Fruit fly (Drosophila melanogaster): ENCODE results near the gene GlyRS.

The GlyRS gene

DNA sequence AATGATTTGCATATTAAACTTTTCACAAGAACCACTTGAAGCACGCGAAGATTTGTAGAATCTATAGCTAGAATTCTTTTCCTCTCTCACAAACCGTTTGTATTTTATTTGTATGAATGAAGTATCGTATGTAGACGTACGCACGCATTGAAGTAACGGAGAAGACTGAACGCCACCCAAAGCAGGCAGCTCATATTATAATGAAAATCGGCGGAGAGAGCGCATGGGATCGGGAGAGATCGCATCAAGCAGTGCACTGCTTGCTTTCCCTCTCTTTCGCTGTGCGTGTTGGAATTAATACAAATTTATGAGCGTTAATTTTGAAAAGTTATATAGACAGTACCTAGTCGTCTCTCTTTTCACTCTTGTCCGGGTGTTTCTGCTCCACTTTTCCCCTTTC, 15.7 kb upstream of the GlyRS start (continued):
- no peak for TF ChIP-seq Mio (GFP tag; optimal IDR thresholded peaks at IDR 0.05)
- TF ChIP-seq Hr83 (GFP tag; optimal IDR thresholded peaks at IDR 0.05; ENCODE audit: poor library complexity, severe bottlenecking) = no peak
- TF ChIP-seq OdsH (GFP tag; optimal IDR thresholded peaks at IDR 0.05) = no peak

DNA sequence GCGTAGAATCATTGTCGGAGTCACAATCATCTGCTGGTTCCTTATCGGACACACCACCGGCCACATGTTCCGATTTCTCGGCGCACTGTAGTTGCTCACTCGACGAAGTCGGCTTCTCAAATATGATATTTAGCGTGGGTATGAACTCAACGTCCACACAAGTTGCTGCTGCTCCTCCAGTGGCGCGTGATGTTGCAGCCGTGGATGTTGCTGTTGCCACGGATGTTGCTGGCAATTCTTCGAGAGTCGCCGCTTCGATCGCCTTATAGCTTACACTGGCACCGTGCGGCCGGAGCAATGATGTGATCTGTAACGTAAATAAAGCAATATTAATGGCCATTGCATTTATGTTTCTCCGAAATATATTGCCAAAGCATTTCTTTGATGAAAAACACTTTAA, 10.7 kb upstream of the GlyRS start:
- TF ChIP-seq h (GFP tag; optimal IDR thresholded peaks at IDR 0.05) (no peak), Rel (GFP tag; optimal IDR thresholded peaks at IDR 0.05) (no peak), Rel (tag; optimal IDR thresholded peaks at IDR 0.05) (no peak), Sp1 (GFP tag; optimal IDR thresholded peaks at IDR 0.05) (no peak), OdsH (GFP tag; optimal IDR thresholded peaks at IDR 0.05) (no peak), pan (optimal IDR thresholded peaks at IDR 0.05) (no peak), CG32264 (GFP tag; optimal IDR thresholded peaks at IDR 0.05) (no peak), foxo (GFP tag; optimal IDR thresholded peaks at IDR 0.05) (no peak), HLH106 (tag; optimal IDR thresholded peaks at IDR 0.05) (no peak), lola (GFP tag; optimal IDR thresholded peaks at IDR 0.05) (no peak), Hnf4 (GFP tag; optimal IDR thresholded peaks at IDR 0.05) (no peak), usp (GFP tag; optimal IDR thresholded peaks at IDR 0.05) (no peak), brk (GFP tag; optimal IDR thresholded peaks at IDR 0.05) (no peak), Vsx2 (GFP tag; optimal IDR thresholded peaks at IDR 0.05; ENCODE audit: partially characterized antibody) (no peak), GATAd (GFP tag; optimal IDR thresholded peaks at IDR 0.05) (no peak), Hr78 (GFP tag; optimal IDR thresholded peaks at IDR 0.05) (no peak), sv (GFP tag; optimal IDR thresholded peaks at IDR 0.05) (no peak)

dm6 chr3L:15088285-15088684, 6.7 kb upstream of the GlyRS start:
- TF ChIP-seq Vsx2 (GFP tag; optimal IDR thresholded peaks at IDR 0.05; ENCODE audit: partially characterized antibody) (no peak), Hr83 (GFP tag; optimal IDR thresholded peaks at IDR 0.05; ENCODE audit: poor library complexity, severe bottlenecking) (no peak), Rel (GFP tag; optimal IDR thresholded peaks at IDR 0.05) (no peak), Rel (tag; optimal IDR thresholded peaks at IDR 0.05) (no peak), psq (GFP tag; optimal IDR thresholded peaks at IDR 0.05) (no peak), sage (GFP tag; optimal IDR thresholded peaks at IDR 0.05) (no peak), Abd-B (GFP tag; optimal IDR thresholded peaks at IDR 0.05) (no peak), GATAd (GFP tag; optimal IDR thresholded peaks at IDR 0.05) (no peak), dl (GFP tag; optimal IDR thresholded peaks at IDR 0.05; ENCODE audit: insufficient read depth in 1 of 2, partially characterized antibody in 2 of 2) (no peak), Hnf4 (GFP tag; optimal IDR thresholded peaks at IDR 0.05) (no peak), foxo (GFP tag; optimal IDR thresholded peaks at IDR 0.05) (no peak), woc (GFP tag; optimal IDR thresholded peaks at IDR 0.05) (no peak)

DNA sequence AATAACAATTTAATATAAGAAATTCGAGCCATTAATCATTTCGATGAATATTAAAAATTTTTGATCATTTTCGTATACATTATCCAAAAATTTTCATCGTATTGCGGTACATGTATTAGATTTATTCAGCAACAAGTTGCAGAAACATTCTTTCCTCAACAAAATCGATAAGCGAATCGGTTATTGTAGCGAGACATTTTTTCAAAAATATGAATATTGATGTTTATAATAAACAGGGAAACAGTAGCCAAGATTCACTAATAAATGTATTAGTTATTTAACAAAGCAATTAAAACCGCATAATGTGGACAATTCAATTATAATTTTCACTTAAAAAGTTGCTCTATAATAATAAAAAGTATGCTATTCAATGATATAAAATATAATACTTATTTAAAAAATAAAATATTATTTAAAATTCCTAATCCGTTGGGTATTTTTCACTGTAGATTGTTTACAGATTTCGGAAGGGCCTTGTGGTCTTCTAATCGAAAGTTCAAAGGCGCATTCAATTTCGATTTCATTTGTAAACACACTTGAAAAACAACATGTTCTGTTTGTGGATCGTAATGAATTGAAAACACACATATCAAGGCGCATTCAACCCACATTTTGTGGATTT, 5.7 kb upstream of the GlyRS start:
- TF ChIP-seq CrebA (GFP tag; optimal IDR thresholded peaks at IDR 0.05; ENCODE audit: borderline replicate concordance) (no peak), CG9705 (GFP tag; optimal IDR thresholded peaks at IDR 0.05) (no peak), Mio (GFP tag; optimal IDR thresholded peaks at IDR 0.05) (no peak)

DNA sequence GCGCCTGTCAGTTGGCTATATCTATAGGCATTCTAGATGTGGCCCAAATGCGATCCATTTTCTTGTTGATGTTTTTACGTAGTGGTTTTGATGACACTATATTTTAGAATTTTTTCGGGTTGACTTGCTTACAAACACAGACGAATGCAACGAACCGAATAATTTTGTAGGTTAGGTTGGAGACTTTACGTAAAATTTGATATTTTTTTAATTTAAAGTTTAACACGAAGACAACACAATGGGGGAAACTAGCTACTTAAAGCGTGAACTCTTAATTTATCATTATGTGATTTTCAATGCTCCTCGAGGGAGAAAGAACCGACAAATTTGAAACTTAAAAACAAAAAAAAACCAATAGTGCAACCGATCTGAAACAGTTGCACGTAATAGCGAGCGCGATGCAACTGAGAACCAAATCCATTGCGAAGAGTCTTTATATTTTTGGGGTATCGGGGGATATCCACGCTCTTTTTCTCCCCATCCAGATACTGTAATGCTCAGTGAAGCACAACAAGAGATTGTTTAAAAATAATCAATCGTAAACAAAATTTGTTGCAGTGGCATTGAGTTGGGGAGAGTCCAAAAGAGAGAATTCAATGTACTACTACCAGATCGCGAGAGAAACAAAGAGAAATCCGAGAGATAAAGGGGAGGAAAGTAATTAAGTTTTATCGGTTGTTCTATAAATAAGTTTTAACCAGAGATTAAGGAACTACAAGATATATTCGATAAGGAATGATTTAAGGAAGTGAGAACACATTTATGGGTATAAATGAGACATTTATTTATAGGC, 4.9 kb upstream of the GlyRS start:
- no peak for TF ChIP-seq lola (GFP tag; optimal IDR thresholded peaks at IDR 0.05)

DNA sequence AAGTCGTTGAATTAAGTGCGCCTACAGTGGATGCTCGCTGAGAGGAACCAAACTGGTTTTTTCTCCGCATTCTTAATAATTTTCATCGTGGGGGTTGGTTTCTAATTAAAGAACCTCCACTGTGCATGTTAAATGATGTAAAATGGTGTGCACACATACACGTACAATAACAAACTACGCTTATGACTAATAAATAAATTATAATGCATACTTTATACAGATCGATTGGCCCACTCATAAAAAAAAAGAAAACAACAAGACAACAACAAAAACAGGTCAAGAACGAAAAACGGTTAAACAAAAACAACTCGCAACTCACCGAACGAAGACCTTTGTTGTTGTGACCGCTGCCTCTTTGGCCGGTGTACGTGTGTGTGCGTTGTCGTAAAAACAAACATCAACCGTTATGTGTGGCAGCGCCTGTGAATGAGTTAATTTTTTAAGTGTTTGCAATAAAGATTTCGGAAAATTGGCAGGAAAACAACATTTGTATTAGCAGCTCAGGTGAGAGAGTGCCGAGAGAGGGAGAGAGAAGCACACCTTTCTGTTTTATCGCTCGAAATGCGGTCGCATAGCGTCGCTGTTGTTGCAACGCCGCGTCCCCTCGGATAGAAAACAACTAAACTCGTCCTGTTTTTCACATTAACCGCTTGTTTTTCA, 883 bp upstream of the GlyRS start:
- TF ChIP-seq woc (GFP tag; optimal IDR thresholded peaks at IDR 0.05) = peak; percentile 2
- TF ChIP-seq Hr83 (GFP tag; optimal IDR thresholded peaks at IDR 0.05; ENCODE audit: poor library complexity, severe bottlenecking) = peak; percentile 6
- peak; percentile 4 for TF ChIP-seq CG9705 (GFP tag; optimal IDR thresholded peaks at IDR 0.05)
- TF ChIP-seq lola (GFP tag; optimal IDR thresholded peaks at IDR 0.05) = no peak
- TF ChIP-seq brk (GFP tag; optimal IDR thresholded peaks at IDR 0.05) = peak; percentile 26
- TF ChIP-seq br (GFP tag; optimal IDR thresholded peaks at IDR 0.05) = peak; percentile 26
- TF ChIP-seq Vsx2 (GFP tag; optimal IDR thresholded peaks at IDR 0.05; ENCODE audit: partially characterized antibody) = no peak
- no peak for TF ChIP-seq Dif (GFP tag; optimal IDR thresholded peaks at IDR 0.05; ENCODE audit: partially characterized antibody)
- TF ChIP-seq psq (GFP tag; optimal IDR thresholded peaks at IDR 0.05) = peak; percentile 0
- no peak for TF ChIP-seq Dfd (GFP tag; optimal IDR thresholded peaks at IDR 0.05)
- no peak for TF ChIP-seq CrebA (GFP tag; optimal IDR thresholded peaks at IDR 0.05; ENCODE audit: borderline replicate concordance)
- TF ChIP-seq jim (GFP tag; optimal IDR thresholded peaks at IDR 0.05) = no peak
- TF ChIP-seq rgr (GFP tag; optimal IDR thresholded peaks at IDR 0.05) = peak; percentile 21
- TF ChIP-seq ey (GFP tag; optimal IDR thresholded peaks at IDR 0.05) = peak; percentile 29
- TF ChIP-seq sv (GFP tag; optimal IDR thresholded peaks at IDR 0.05) = no peak
- TF ChIP-seq CG32264 (GFP tag; optimal IDR thresholded peaks at IDR 0.05) = no peak
- no peak for TF ChIP-seq dmrt93B (GFP tag; optimal IDR thresholded peaks at IDR 0.05)
- TF ChIP-seq tai (GFP tag; optimal IDR thresholded peaks at IDR 0.05) = no peak
- peak; percentile 15 for TF ChIP-seq OdsH (GFP tag; optimal IDR thresholded peaks at IDR 0.05)
- no peak for TF ChIP-seq Rel (GFP tag; optimal IDR thresholded peaks at IDR 0.05)
- TF ChIP-seq Rel (tag; optimal IDR thresholded peaks at IDR 0.05) = no peak
- no peak for TF ChIP-seq usp (GFP tag; optimal IDR thresholded peaks at IDR 0.05)
- TF ChIP-seq N (GFP tag; optimal IDR thresholded peaks at IDR 0.05) = no peak

All from whole organism, wandering third instar larva.